Fruit fly (Drosophila melanogaster): Measurements from ENCODE around the gene Lasp.

dm6 chr3L:16759483-16759882 lies 48.0 kb upstream of the Lasp start:
- TF ChIP-seq psq (optimal IDR thresholded peaks at IDR 0.05) (no peak), insv (optimal IDR thresholded peaks at IDR 0.05) (no peak), h (optimal IDR thresholded peaks at IDR 0.05) (no peak), Sin3A (optimal IDR thresholded peaks at IDR 0.05) (no peak)

Measured in Kc167 (cell line).